Fruit fly (Drosophila melanogaster) Kc167 (cell line): Measurements from ENCODE around the gene CG11396.

Experiments
- Myc ChIP-seq: fragments of >200 bp; optimal IDR thresholded peaks from 2 replicates; lab custom pipeline; 2017; ENCODE audit warnings: missing external identifiers
- h ChIP-seq: fragments of >200 bp; optimal IDR thresholded peaks from 3 replicates; lab custom pipeline; 2018; ENCODE audit warnings: missing external identifiers
- psq ChIP-seq: fragments of >200 bp; optimal IDR thresholded peaks from 2 replicates; lab custom pipeline; 2017; ENCODE audit warnings: missing external identifiers
- ttk ChIP-seq: sonication (Bioruptor generic); optimal IDR thresholded peaks from 2 replicates; lab custom pipeline; 2017; ENCODE audit warnings: missing external identifiers

dm6 chr3L:20789299-20789698 is 1.4 kb upstream of the CG11396 start:
- TF ChIP-seq Myc (lab: Kevin White, UChicago) (no peak), h (lab: Kevin White, UChicago) (no peak), psq (lab: Kevin White, UChicago) (no peak), ttk (lab: Kevin White, UChicago) (no peak)
